Worm (Caenorhabditis elegans): ENCODE measurements around the gene ikke-1.

Gene ikke-1

ce11 chrIII:9037658-9038057 is 12.8 kb downstream of the ikke-1 start, which contains the start of gene R107.9:
Gene R107.9, plus strand, starts transcription at chrIII:9037958.
- TF ChIP-seq unc-62 (GFP tag; optimal IDR thresholded peaks at IDR 0.05) (no peak), lin-14 (GFP tag; optimal IDR thresholded peaks at IDR 0.05) (no peak), efl-1 (optimal IDR thresholded peaks at IDR 0.05) (no peak), efl-1 (GFP tag; optimal IDR thresholded peaks at IDR 0.05 in 1 of 2) (peak in 1 of 2 experiments; percentile 73), jun-1 (tag; optimal IDR thresholded peaks at IDR 0.05) (no peak), blmp-1 (tag; optimal IDR thresholded peaks at IDR 0.05) (peak; percentile 40)

ce11 chrIII:9035037-9035436 is 15.5 kb downstream of the ikke-1 start:
- TF ChIP-seq pqm-1 (tag; optimal IDR thresholded peaks at IDR 0.05), result peak; percentile 8
- no peak for TF ChIP-seq sptf-1 (tag; optimal IDR thresholded peaks at IDR 0.05)
- TF ChIP-seq elt-2 (tag; optimal IDR thresholded peaks at IDR 0.05), result peak; percentile 48
- TF ChIP-seq rnt-1 (tag; optimal IDR thresholded peaks at IDR 0.05), result peak; percentile 7
- no peak for TF ChIP-seq egl-27 (tag; optimal IDR thresholded peaks at IDR 0.05)

ce11 chrIII:9034133-9034532 is 16.4 kb downstream of the ikke-1 start:
- TF ChIP-seq ceh-82 (tag; optimal IDR thresholded peaks at IDR 0.05) (no peak), elt-2 (tag; optimal IDR thresholded peaks at IDR 0.05) (peak; percentile 9)

- TF ChIP-seq nhr-47 (tag; optimal IDR thresholded peaks at IDR 0.05), result peak; percentile 32
- TF ChIP-seq nhr-20 (tag; optimal IDR thresholded peaks at IDR 0.05), result no peak
- peak; percentile 5 for TF ChIP-seq fkh-8 (tag; optimal IDR thresholded peaks at IDR 0.05)
- TF ChIP-seq nhr-71 (tag; optimal IDR thresholded peaks at IDR 0.05), result peak; percentile 41
Measured at ce11 chrIII:9030818-9031217, 19.7 kb downstream of the ikke-1 start.

- TF ChIP-seq nhr-12 (tag; optimal IDR thresholded peaks at IDR 0.05), result no peak
- no peak for TF ChIP-seq hpl-2 (GFP tag; optimal IDR thresholded peaks at IDR 0.05)
- no peak for TF ChIP-seq isw-1 (GFP tag; IDR thresholded peaks at IDR 0.05)
- no peak for TF ChIP-seq pax-3 (tag; optimal IDR thresholded peaks at IDR 0.05)
- TF ChIP-seq sptf-1 (tag; optimal IDR thresholded peaks at IDR 0.05), result no peak
- TF ChIP-seq unc-130 (tag; optimal IDR thresholded peaks at IDR 0.05), result no peak
Measured at ce11 chrIII:9026951-9027350, 23.5 kb downstream of the ikke-1 start, which contains the start of gene F59B2.13. Gene F59B2.13, minus strand, starts transcription at chrIII:9027051.

ce11 chrIII:9023601-9024000 is 26.9 kb downstream of the ikke-1 start:
- no peak for TF ChIP-seq nhr-77 (tag; optimal IDR thresholded peaks at IDR 0.05)
- TF ChIP-seq elt-2 (tag; optimal IDR thresholded peaks at IDR 0.05), result no peak
- no peak for TF ChIP-seq lin-13 (GFP tag; optimal IDR thresholded peaks at IDR 0.05)
- no peak for TF ChIP-seq unc-98 (GFP tag; IDR thresholded peaks at IDR 0.05)

- no peak for TF ChIP-seq elt-2 (tag; optimal IDR thresholded peaks at IDR 0.05)
- TF ChIP-seq zag-1 (tag; optimal IDR thresholded peaks at IDR 0.05), result no peak
- no peak for TF ChIP-seq lin-15B (tag; optimal IDR thresholded peaks at IDR 0.05)
- TF ChIP-seq C04F5.9 (tag; optimal IDR thresholded peaks at IDR 0.05), result no peak
- TF ChIP-seq dsc-1 (tag; optimal IDR thresholded peaks at IDR 0.05), result no peak
- no peak for TF ChIP-seq sox-4 (tag; optimal IDR thresholded peaks at IDR 0.05)
- TF ChIP-seq unc-62 (GFP tag; optimal IDR thresholded peaks at IDR 0.05), result no peak
- TF ChIP-seq nhr-20 (tag; optimal IDR thresholded peaks at IDR 0.05), result no peak
- no peak for TF ChIP-seq snu-23 (GFP tag; optimal IDR thresholded peaks at IDR 0.05)
- TF ChIP-seq ceh-88 (GFP tag; IDR thresholded peaks at IDR 0.05), result no peak
Measured at ce11 chrIII:9022535-9022934, 28.0 kb downstream of the ikke-1 start, which contains the start of gene F59B2.14. Gene F59B2.14, minus strand, starts transcription at chrIII:9022635.

Data from whole organism, L1 larva.